Worm (Caenorhabditis elegans) whole organism, L2 larva: Measurements from ENCODE around the gene fubl-3.

Experiments
- Y55F3AM.14 ChIP-seq: fragments of 200-800 bp; sonication (Bioruptor generic); optimal IDR thresholded peaks from 2 replicates; lab custom pipeline; 2018; ENCODE audit warnings: mild to moderate bottlenecking, missing genetic modification characterization, missing compliant biosample characterization
- elt-3 ChIP-seq: sonication (generic microtip); optimal IDR thresholded peaks from 2 replicates; lab custom pipeline; 2017; ENCODE audit warnings: missing biosample characterization, missing genetic modification characterization
- nhr-11 ChIP-seq: fragments of 150-350 bp; optimal IDR thresholded peaks from 2 replicates; lab custom pipeline; 2014; ENCODE audit warnings: missing biosample characterization, missing genetic modification characterization
- nhr-23 ChIP-seq: fragments of 150-350 bp; optimal IDR thresholded peaks from 2 replicates; lab custom pipeline; 2014; ENCODE audit warnings: missing biosample characterization, missing genetic modification reagents, missing genetic modification characterization
- nhr-25 ChIP-seq: fragments of 150-350 bp; sonication (generic microtip); optimal IDR thresholded peaks from 3 replicates; lab custom pipeline; 2014; ENCODE audit warnings: missing biosample characterization, missing genetic modification characterization
- sem-4 ChIP-seq: fragments of 150-350 bp; optimal IDR thresholded peaks from 2 replicates; lab custom pipeline; 2014; ENCODE audit warnings: missing biosample characterization, missing genetic modification reagents, missing genetic modification characterization
- sma-9 ChIP-seq, 2 experiments: fragments of 150-350 bp in 1 of 2; sonication (generic microtip) in 1 of 2; optimal IDR thresholded peaks; 2 replicates each; lab custom pipeline; 2014 to 2016; ENCODE audit warnings: missing genetic modification characterization in 2 of 2, mild to moderate bottlenecking in 1 of 2, missing biosample characterization in 1 of 2, missing compliant biosample characterization in 1 of 2, missing genetic modification reagents in 1 of 2, moderate library complexity in 1 of 2
- zag-1 ChIP-seq: fragments of 150-350 bp; optimal IDR thresholded peaks from 2 replicates; lab custom pipeline; 2014; ENCODE audit warnings: missing biosample characterization, missing genetic modification characterization

- TF ChIP-seq Y55F3AM.14 (GFP tag; lab: Kevin White, UChicago), result no peak
- no peak for TF ChIP-seq nhr-23 (tag; lab: Kevin White, UChicago)
- TF ChIP-seq zag-1 (tag; lab: Kevin White, UChicago), result no peak
- no peak for TF ChIP-seq elt-3 (tag; lab: Kevin White, UChicago)
- no peak for TF ChIP-seq nhr-11 (tag; lab: Kevin White, UChicago)
- TF ChIP-seq sma-9 (GFP tag; optimal IDR thresholded peaks at IDR 0.05; lab: Kevin White, UChicago), result peak; percentile 76
- no peak for TF ChIP-seq sma-9 (tag; optimal IDR thresholded peaks at IDR 0.05; lab: Kevin White, UChicago)
- TF ChIP-seq sem-4 (tag; lab: Kevin White, UChicago), result no peak
- no peak for TF ChIP-seq nhr-25 (tag; lab: Kevin White, UChicago)
These were observed 38.7 kb downstream of the fubl-3 start for ce11 chrX:17472917-17473316.
